Worm (Caenorhabditis elegans) whole organism, young adult: Measurements from ENCODE around the gene Y17G7B.3.

Source experiments
- B0019.2 ChIP-seq: fragments of 200-800 bp; sonication (Bioruptor generic); conservative IDR thresholded peaks from 2 replicates; pipeline ENCODE4 v1.3.6; 2022; ENCODE audit warnings: missing genetic modification reagents, missing genetic modification characterization, missing compliant biosample characterization
- B0261.1 ChIP-seq: sonication (generic microtip); optimal IDR thresholded peaks from 2 replicates; lab custom pipeline; 2016; ENCODE audit warnings: mild to moderate bottlenecking, missing genetic modification characterization, moderate library complexity, missing compliant biosample characterization
- D2030.7 ChIP-seq: fragments of 200-800 bp; sonication (Bioruptor generic); IDR thresholded peaks from 2 replicates; pipeline ENCODE4 v1.3.6; 2022; ENCODE audit warnings: missing genetic modification reagents, missing genetic modification characterization, missing compliant biosample characterization
- F10E7.11 ChIP-seq: sonication (generic microtip); optimal IDR thresholded peaks from 2 replicates; lab custom pipeline; 2017; ENCODE audit warnings: mild to moderate bottlenecking, missing genetic modification characterization, moderate library complexity, missing compliant biosample characterization
- F33H1.4 ChIP-seq: fragments of 200-800 bp; sonication (Bioruptor generic); IDR thresholded peaks from 2 replicates; pipeline ENCODE4 v1.3.6; 2022; ENCODE audit warnings: missing genetic modification reagents, missing genetic modification characterization, missing compliant biosample characterization
- F37B4.10 ChIP-seq: fragments of 200-800 bp; sonication (Bioruptor generic); IDR thresholded peaks from 2 replicates; pipeline ENCODE4 v1.3.6; 2022; ENCODE audit warnings: missing genetic modification characterization, missing compliant biosample characterization
- K11D2.4 ChIP-seq: fragments of 200-800 bp; sonication (Bioruptor generic); IDR thresholded peaks from 2 replicates; pipeline ENCODE4 v1.3.6; 2022; ENCODE audit warnings: missing genetic modification reagents, missing genetic modification characterization, missing compliant biosample characterization
- Y53F4B.3 ChIP-seq: fragments of 200-800 bp; sonication (Bioruptor generic); IDR thresholded peaks from 2 replicates; pipeline ENCODE4 v1.3.6; 2022; ENCODE audit warnings: missing genetic modification reagents, missing genetic modification characterization, missing compliant biosample characterization
- Y53G8AR.9 ChIP-seq: fragments of 200-800 bp; sonication (Bioruptor generic); conservative IDR thresholded peaks from 2 replicates; pipeline ENCODE4 v1.3.6; 2022; ENCODE audit warnings: missing genetic modification reagents, missing genetic modification characterization, missing compliant biosample characterization
- akir-1 ChIP-seq: fragments of 200-800 bp; sonication (Bioruptor generic); optimal IDR thresholded peaks from 2 replicates; lab custom pipeline; 2018; ENCODE audit warnings: mild to moderate bottlenecking, missing genetic modification characterization, moderate library complexity, missing compliant biosample characterization
- attf-3 ChIP-seq: fragments of 200-800 bp; sonication (Bioruptor generic); conservative IDR thresholded peaks from 2 replicates; pipeline ENCODE4 v1.3.6; 2022; ENCODE audit warnings: missing genetic modification reagents, missing genetic modification characterization, missing compliant biosample characterization
- attf-5 ChIP-seq: fragments of 200-800 bp; sonication (Bioruptor generic); optimal IDR thresholded peaks from 2 replicates; lab custom pipeline; 2018; ENCODE audit warnings: mild to moderate bottlenecking, missing genetic modification characterization, missing compliant biosample characterization
- attf-6 ChIP-seq: fragments of 200-800 bp; sonication (Bioruptor generic); IDR thresholded peaks from 2 replicates; pipeline ENCODE4 v1.3.6; 2022; ENCODE audit warnings: missing genetic modification reagents, missing genetic modification characterization, missing compliant biosample characterization
- bed-1 ChIP-seq: fragments of 200-800 bp; sonication (Bioruptor generic); IDR thresholded peaks from 2 replicates; pipeline ENCODE4 v1.3.6; 2022; ENCODE audit warnings: missing genetic modification reagents, missing genetic modification characterization, missing compliant biosample characterization
- ceh-79 ChIP-seq: sonication (generic microtip); optimal IDR thresholded peaks from 2 replicates; lab custom pipeline; 2017; ENCODE audit warnings: mild to moderate bottlenecking, missing genetic modification characterization, missing compliant biosample characterization
- ceh-91 ChIP-seq: fragments of 200-800 bp; sonication (Bioruptor generic); IDR thresholded peaks from 2 replicates; pipeline ENCODE4 v1.3.6; 2022; ENCODE audit warnings: missing genetic modification reagents, missing genetic modification characterization, missing compliant biosample characterization
- die-1 ChIP-seq: sonication (generic microtip); optimal IDR thresholded peaks from 2 replicates; lab custom pipeline; 2016; ENCODE audit warnings: missing genotype, mild to moderate bottlenecking, missing genetic modification characterization, missing compliant biosample characterization
- dox-1 ChIP-seq: fragments of 200-800 bp; sonication (Bioruptor generic); IDR thresholded peaks from 2 replicates; pipeline ENCODE4 v1.3.6; 2022; ENCODE audit warnings: missing genetic modification reagents, missing genetic modification characterization, missing compliant biosample characterization
- ekl-4 ChIP-seq: fragments of 200-800 bp; sonication (Bioruptor generic); IDR thresholded peaks from 2 replicates; pipeline ENCODE4 v1.3.6; 2022; ENCODE audit warnings: missing genetic modification reagents, missing genetic modification characterization, missing compliant biosample characterization
- fkh-3 ChIP-seq: sonication (generic microtip); optimal IDR thresholded peaks from 2 replicates; lab custom pipeline; 2016; ENCODE audit warnings: mild to moderate bottlenecking, missing genetic modification characterization, missing compliant biosample characterization
- hmg-1.2 ChIP-seq: fragments of 200-800 bp; sonication (Bioruptor generic); IDR thresholded peaks from 2 replicates; pipeline ENCODE4 v1.3.6; 2022; ENCODE audit warnings: missing genetic modification reagents, missing genetic modification characterization, missing compliant biosample characterization
- lin-54 ChIP-seq: fragments of 200-800 bp; sonication (Bioruptor generic); optimal IDR thresholded peaks from 2 replicates; lab custom pipeline; 2018; ENCODE audit warnings: mild to moderate bottlenecking, missing genetic modification characterization, missing compliant biosample characterization
- lir-1 ChIP-seq: fragments of 200-800 bp; sonication (Bioruptor generic); conservative IDR thresholded peaks from 2 replicates; pipeline ENCODE4 v1.3.6; 2022; ENCODE audit warnings: missing genetic modification reagents, missing genetic modification characterization, missing compliant biosample characterization
- madf-6 ChIP-seq: fragments of 200-800 bp; sonication (Bioruptor generic); IDR thresholded peaks from 2 replicates; pipeline ENCODE4 v1.3.6; 2022; ENCODE audit warnings: missing genetic modification reagents, missing genetic modification characterization, missing compliant biosample characterization
- madf-8 ChIP-seq: fragments of 200-800 bp; sonication (Bioruptor generic); conservative IDR thresholded peaks from 2 replicates; pipeline ENCODE4 v1.3.6; 2022; ENCODE audit warnings: missing genetic modification reagents, missing genetic modification characterization, missing compliant biosample characterization
- mcd-1 ChIP-seq: fragments of 200-800 bp; sonication (Bioruptor generic); IDR thresholded peaks from 2 replicates; pipeline ENCODE4 v1.3.6; 2022; ENCODE audit warnings: missing genetic modification reagents, missing genetic modification characterization, missing compliant biosample characterization
- mel-28 ChIP-seq: sonication (generic microtip); optimal IDR thresholded peaks from 2 replicates; lab custom pipeline; 2016; ENCODE audit warnings: borderline replicate concordance, mild to moderate bottlenecking, missing genetic modification characterization, missing compliant biosample characterization
- nhr-179 ChIP-seq: sonication (generic microtip); optimal IDR thresholded peaks from 2 replicates; lab custom pipeline; 2016; ENCODE audit warnings: mild to moderate bottlenecking, missing genetic modification characterization, missing compliant biosample characterization
- nhr-27 ChIP-seq: fragments of 200-800 bp; sonication (Bioruptor generic); optimal IDR thresholded peaks from 2 replicates; lab custom pipeline; 2018; ENCODE audit warnings: mild to moderate bottlenecking, missing genetic modification characterization, moderate library complexity, missing compliant biosample characterization
- nhr-80 ChIP-seq: sonication (generic microtip); optimal IDR thresholded peaks from 2 replicates; lab custom pipeline; 2016; ENCODE audit warnings: missing genetic modification characterization, missing compliant biosample characterization
- nhr-90 ChIP-seq: sonication (generic microtip); optimal IDR thresholded peaks from 2 replicates; lab custom pipeline; 2016; ENCODE audit warnings: missing genotype, mild to moderate bottlenecking, missing genetic modification characterization, missing compliant biosample characterization
- rcor-1 ChIP-seq: fragments of 200-800 bp; sonication (Bioruptor generic); IDR thresholded peaks from 2 replicates; pipeline ENCODE4 v1.3.6; 2022; ENCODE audit warnings: missing genetic modification reagents, missing genetic modification characterization, missing compliant biosample characterization
- rpc-1 ChIP-seq, 2 experiments: fragments of 150-350 bp in 1 of 2; sonication (generic microtip) in 1 of 2; optimal IDR thresholded peaks; 2 replicates each; lab custom pipeline; 2014 to 2018; ENCODE audit warnings: missing biosample characterization in 1 of 2, missing genetic modification characterization in 1 of 2, missing genetic modification reagents in 1 of 2, missing genotype in 1 of 2
- snpc-1.1 ChIP-seq: sonication (generic microtip); optimal IDR thresholded peaks from 2 replicates; lab custom pipeline; 2017; ENCODE audit warnings: missing genetic modification characterization, mild to moderate bottlenecking, missing compliant biosample characterization, antibody characterized with exemption, moderate library complexity, missing genotype, missing genetic modification reagents; ENCODE audit not compliant: insufficient read depth
- snpc-3.4 ChIP-seq: sonication (generic microtip); optimal IDR thresholded peaks from 2 replicates; lab custom pipeline; 2017; ENCODE audit warnings: missing genetic modification characterization, mild to moderate bottlenecking, missing compliant biosample characterization, antibody characterized with exemption, moderate library complexity, missing genotype, missing genetic modification reagents
- snpc-4 ChIP-seq, 5 experiments: fragments of 150-350 bp in 1 of 5; sonication (generic microtip) in 4 of 5; optimal IDR thresholded peaks; 2 replicates each; lab custom pipeline; 2014 to 2018; ENCODE audit warnings: missing genetic modification characterization in 5 of 5, missing biosample characterization in 3 of 5, antibody characterized with exemption in 2 of 5, mild to moderate bottlenecking in 2 of 5, missing compliant biosample characterization in 2 of 5, missing genotype in 2 of 5, moderate library complexity in 2 of 5, missing genetic modification reagents in 1 of 5
- tbx-9 ChIP-seq: sonication (generic microtip); optimal IDR thresholded peaks from 2 replicates; lab custom pipeline; 2016; ENCODE audit warnings: borderline replicate concordance, missing genetic modification characterization, inconsistent platforms, missing compliant biosample characterization
- tlf-1 ChIP-seq: fragments of 200-800 bp; sonication (Bioruptor generic); optimal IDR thresholded peaks from 2 replicates; lab custom pipeline; 2018; ENCODE audit warnings: mild to moderate bottlenecking, missing genetic modification characterization, missing compliant biosample characterization
- zfh-2 ChIP-seq: fragments of 200-800 bp; sonication (Bioruptor generic); conservative IDR thresholded peaks from 2 replicates; pipeline ENCODE4 v1.3.6; 2022; ENCODE audit warnings: missing genetic modification reagents, missing genetic modification characterization, missing compliant biosample characterization
- ztf-18 ChIP-seq: sonication (generic microtip); optimal IDR thresholded peaks from 2 replicates; lab custom pipeline; 2016; ENCODE audit warnings: missing genotype, mild to moderate bottlenecking, missing genetic modification characterization, missing compliant biosample characterization

Y17G7B.3 gene

ce11 chrII:12006575-12007098 lies 17.8 kb downstream of the Y17G7B.3 start, which contains the start of gene mcm-2 (continued):
- TF ChIP-seq rpc-1 (optimal IDR thresholded peaks at IDR 0.05; lab: Kevin White, UChicago), result no peak
- TF ChIP-seq rpc-1 (tag; optimal IDR thresholded peaks at IDR 0.05; lab: Kevin White, UChicago), result peak; percentile 9
- peak; percentile 95 for TF ChIP-seq snpc-3.4 (tag; lab: Kevin White, UChicago)
- TF ChIP-seq Y53G8AR.9, result peak; percentile 93; the same call in 1 of the 2 replicates
- TF ChIP-seq F37B4.10 (GFP tag; lab: Robert Waterston, UW), result no peak
- peak; percentile 98 for TF ChIP-seq D2030.7 (GFP tag; lab: Robert Waterston, UW)
- TF ChIP-seq nhr-179 (tag; lab: Kevin White, UChicago), result no peak
- peak; percentile 94 for TF ChIP-seq B0019.2 (GFP tag; lab: Robert Waterston, UW)
- TF ChIP-seq nhr-90, result no peak
- peak; percentile 87 for TF ChIP-seq lir-1 (GFP tag; lab: Robert Waterston, UW)
- no peak; the same call in 1 of the 2 replicates for TF ChIP-seq ekl-4 (GFP tag; lab: Robert Waterston, UW)
- TF ChIP-seq rcor-1 (GFP tag; lab: Robert Waterston, UW), result peak; percentile 86
- peak; percentile 98 for TF ChIP-seq ceh-91 (GFP tag; lab: Robert Waterston, UW)
- peak; percentile 10 for TF ChIP-seq nhr-80 (tag; lab: Kevin White, UChicago)
- TF ChIP-seq B0261.1, result no peak
- TF ChIP-seq bed-1 (GFP tag; lab: Robert Waterston, UW), result no peak
- no peak for TF ChIP-seq akir-1 (GFP tag; lab: Kevin White, UChicago)
- TF ChIP-seq mel-28 (tag; lab: Kevin White, UChicago), result no peak
- peak; percentile 99 for TF ChIP-seq madf-8 (GFP tag; lab: Robert Waterston, UW)
- TF ChIP-seq nhr-27, result no peak
- TF ChIP-seq tbx-9 (tag; lab: Kevin White, UChicago), result no peak
- peak; percentile 98 for TF ChIP-seq lin-54
- TF ChIP-seq mcd-1 (GFP tag; lab: Robert Waterston, UW), result peak; percentile 98
- TF ChIP-seq attf-6 (GFP tag; lab: Robert Waterston, UW), result peak; percentile 84
- no peak for TF ChIP-seq ceh-79
- TF ChIP-seq fkh-3, result no peak
- peak; percentile 73 for TF ChIP-seq hmg-1.2 (GFP tag; lab: Robert Waterston, UW)
- TF ChIP-seq die-1, result peak; percentile 36
- no peak for TF ChIP-seq K11D2.4 (GFP tag; lab: Robert Waterston, UW)
- peak; percentile 75 for TF ChIP-seq attf-3 (GFP tag; lab: Robert Waterston, UW)
- no peak for TF ChIP-seq dox-1 (GFP tag; lab: Robert Waterston, UW)
- peak; percentile 99 for TF ChIP-seq madf-6 (GFP tag; lab: Robert Waterston, UW)
- TF ChIP-seq Y53F4B.3 (GFP tag; lab: Robert Waterston, UW), result no peak
- peak; percentile 69 for TF ChIP-seq snpc-1.1 (tag; lab: Kevin White, UChicago)
- TF ChIP-seq attf-5 (GFP tag; lab: Kevin White, UChicago), result peak; percentile 62
- TF ChIP-seq F33H1.4 (GFP tag; lab: Robert Waterston, UW), result peak; percentile 90
- peak; percentile 59 for TF ChIP-seq snpc-4 (GFP tag; optimal IDR thresholded peaks at IDR 0.05; lab: Kevin White, UChicago)
- peak in 3 of 4 experiments; percentile 11 to 75 (median 43) for TF ChIP-seq snpc-4 (tag; optimal IDR thresholded peaks at IDR 0.05; lab: Kevin White, UChicago)
- no peak for TF ChIP-seq F10E7.11
- TF ChIP-seq ztf-18 (tag; lab: Kevin White, UChicago), result peak; percentile 10
- TF ChIP-seq tlf-1, result peak; percentile 90
- no peak for TF ChIP-seq zfh-2 (GFP tag; lab: Robert Waterston, UW)
